Worm (Caenorhabditis elegans) whole organism, late embryonic: Measurements from ENCODE around the gene cpb-2.

Experiments used
- dmd-4 ChIP-seq: sonication (generic microtip); optimal IDR thresholded peaks from 2 replicates; lab custom pipeline; 2016; ENCODE audit warnings: borderline replicate concordance, missing genetic modification characterization, missing compliant biosample characterization
- hlh-15 ChIP-seq: sonication (generic microtip); optimal IDR thresholded peaks from 2 replicates; lab custom pipeline; 2016; ENCODE audit warnings: missing genetic modification characterization, missing compliant biosample characterization
- mec-3 ChIP-seq: sonication (generic microtip); optimal IDR thresholded peaks from 2 replicates; lab custom pipeline; 2016; ENCODE audit warnings: borderline replicate concordance, missing genetic modification characterization, missing compliant biosample characterization
- npax-4 ChIP-seq: sonication (generic microtip); optimal IDR thresholded peaks from 2 replicates; lab custom pipeline; 2016; ENCODE audit warnings: missing genetic modification characterization, missing compliant biosample characterization
- rnt-1 ChIP-seq: sonication (generic microtip); optimal IDR thresholded peaks from 2 replicates; lab custom pipeline; 2016; ENCODE audit warnings: missing genetic modification characterization, missing compliant biosample characterization
- sox-4 ChIP-seq: sonication (generic microtip); optimal IDR thresholded peaks from 2 replicates; lab custom pipeline; 2017; ENCODE audit warnings: mild to moderate bottlenecking, missing genetic modification characterization, inconsistent platforms, missing compliant biosample characterization

ce11 chrII:6226995-6227394 is 34.4 kb downstream of the cpb-2 start, which contains the start of gene srsy-2:
- TF ChIP-seq dmd-4 (tag; lab: Kevin White, UChicago) = no peak
- TF ChIP-seq hlh-15 (tag; lab: Kevin White, UChicago) = no peak
- no peak for TF ChIP-seq rnt-1 (tag; lab: Kevin White, UChicago)
- TF ChIP-seq sox-4 = no peak
- no peak for TF ChIP-seq mec-3 (tag; lab: Kevin White, UChicago)
- no peak for TF ChIP-seq npax-4 (tag; lab: Kevin White, UChicago)
